Fruit fly (Drosophila melanogaster): ENCODE measurements around the gene GstD1.

- no peak for TF ChIP-seq CG5204 (GFP tag; optimal IDR thresholded peaks at IDR 0.05)
- no peak for TF ChIP-seq kay (GFP tag; ENCODE audit: borderline replicate concordance)
- no peak for TF ChIP-seq CG1620 (GFP tag; optimal IDR thresholded peaks at IDR 0.05)
- no peak for TF ChIP-seq cic (GFP tag; optimal IDR thresholded peaks at IDR 0.05)
- TF ChIP-seq CG7045 (GFP tag; optimal IDR thresholded peaks at IDR 0.05) = no peak
- no peak for TF ChIP-seq Mnt (GFP tag; optimal IDR thresholded peaks at IDR 0.05)
- TF ChIP-seq cnc (optimal IDR thresholded peaks at IDR 0.05) = no peak
- no peak for TF ChIP-seq tj (GFP tag; optimal IDR thresholded peaks at IDR 0.05)
- no peak for TF ChIP-seq CG33017 (tag; optimal IDR thresholded peaks at IDR 0.05)
- no peak for TF ChIP-seq toe (GFP tag; optimal IDR thresholded peaks at IDR 0.05)
- TF ChIP-seq Clk (GFP tag; optimal IDR thresholded peaks at IDR 0.05) = no peak
Measured at dm6 chr3R:12386965-12387364, 17.9 kb upstream of the GstD1 start, which contains the start of gene CG33098.
